Fruit fly (Drosophila melanogaster) whole organism: Measurements from ENCODE around the gene Gr64b.

Experiments used
- CG8478 ChIP-seq: fragments of >200 bp; optimal IDR thresholded peaks from 2 replicates; lab custom pipeline; 2018; ENCODE audit warnings: inconsistent platforms
- EcR ChIP-seq, 2 experiments: fragments of >200 bp; optimal IDR thresholded peaks; 2 replicates each; lab custom pipeline; 2017; ENCODE audit warnings: missing biosample characterization in 2 of 2, missing genetic modification characterization in 2 of 2, missing genetic modification reagents in 2 of 2
- pan ChIP-seq: fragments of >200 bp; optimal IDR thresholded peaks from 2 replicates; lab custom pipeline; 2017
- psq ChIP-seq: fragments of >200 bp; optimal IDR thresholded peaks from 2 replicates; lab custom pipeline; 2017
- usp ChIP-seq: fragments of >200 bp; optimal IDR thresholded peaks from 2 replicates; lab custom pipeline; 2017; ENCODE audit warnings: missing biosample characterization, missing genetic modification characterization, mixed read lengths

- TF ChIP-seq EcR (GFP tag; optimal IDR thresholded peaks at IDR 0.05; lab: Kevin White, UChicago): no peak
- no peak for TF ChIP-seq usp (GFP tag; lab: Kevin White, UChicago)
- TF ChIP-seq psq (lab: Kevin White, UChicago): no peak
- no peak for TF ChIP-seq pan (lab: Kevin White, UChicago)
- no peak for TF ChIP-seq CG8478
Measured at dm6 chr3L:4049082-4049481, 20.7 kb downstream of the Gr64b start.
